Fruit fly (Drosophila melanogaster): Measurements from ENCODE around the gene CG11841.

Gene CG11841

dm6 chr3R:29072834-29073233 is 22.0 kb downstream of the CG11841 start:
- TF ChIP-seq CG11696 (GFP tag; IDR thresholded peaks at IDR 0.05) (0 out of 2 replicates have a peak, but pooled peaks have one; percentile 52), MBD-R2 (GFP tag; IDR thresholded peaks at IDR 0.05) (no peak), sna (GFP tag; IDR thresholded peaks at IDR 0.05; ENCODE audit: partially characterized antibody) (no peak), dmrt99B (tag; optimal IDR thresholded peaks at IDR 0.05) (no peak), CG7786 (GFP tag; optimal IDR thresholded peaks at IDR 0.05) (no peak), zen (tag; optimal IDR thresholded peaks at IDR 0.05) (peak; percentile 1), Med (GFP tag) (peak; percentile 35), ac (GFP tag; optimal IDR thresholded peaks at IDR 0.05) (peak; percentile 51), bsh (GFP tag; optimal IDR thresholded peaks at IDR 0.05) (peak in 1 of 2 experiments; percentile 22), CG1603 (tag; optimal IDR thresholded peaks at IDR 0.05) (peak; percentile 9), odd (GFP tag; optimal IDR thresholded peaks at IDR 0.05) (no peak), CG16813 (GFP tag; IDR thresholded peaks at IDR 0.05; ENCODE audit: partially characterized antibody) (no peak)

dm6 chr3R:29074001-29074609 is 23.2 kb downstream of the CG11841 start:
- TF ChIP-seq CG13775 (GFP tag; optimal IDR thresholded peaks at IDR 0.05) (no peak), ac (GFP tag; optimal IDR thresholded peaks at IDR 0.05) (no peak), Sin3A (optimal IDR thresholded peaks at IDR 0.05) (no peak), btn (GFP tag; optimal IDR thresholded peaks at IDR 0.05) (no peak), BEAF-32 (GFP tag; optimal IDR thresholded peaks at IDR 0.05) (no peak), Optix (GFP tag; IDR thresholded peaks at IDR 0.05) (no peak), oc (tag; optimal IDR thresholded peaks at IDR 0.05) (no peak), chinmo (GFP tag; IDR thresholded peaks at IDR 0.05; ENCODE audit: partially characterized antibody) (peak; percentile 79; the same call in 2 of the 4 replicates), ara (GFP tag; IDR thresholded peaks at IDR 0.05) (no peak), tup (GFP tag; optimal IDR thresholded peaks at IDR 0.05) (no peak), CG6683 (GFP tag; optimal IDR thresholded peaks at IDR 0.05) (no peak), bab2 (GFP tag; optimal IDR thresholded peaks at IDR 0.05) (no peak), CG4282 (GFP tag; optimal IDR thresholded peaks at IDR 0.05) (no peak), CG11456 (GFP tag; IDR thresholded peaks at IDR 0.05) (no peak), Hey (tag; optimal IDR thresholded peaks at IDR 0.05) (no peak), CG7357 (GFP tag; IDR thresholded peaks at IDR 0.05) (no peak), tna (GFP tag; IDR thresholded peaks at IDR 0.05; ENCODE audit: partially characterized antibody) (no peak), CG9797 (GFP tag; optimal IDR thresholded peaks at IDR 0.05) (no peak), Myb (GFP tag; optimal IDR thresholded peaks at IDR 0.05) (no peak), en (GFP tag; optimal IDR thresholded peaks at IDR 0.05) (no peak), CG13894 (tag; optimal IDR thresholded peaks at IDR 0.05) (peak; percentile 49), ab (GFP tag; optimal IDR thresholded peaks at IDR 0.05) (no peak), CG2202 (tag; optimal IDR thresholded peaks at IDR 0.05) (peak; percentile 21), CG17359 (tag; optimal IDR thresholded peaks at IDR 0.05) (no peak), CG15073 (GFP tag; optimal IDR thresholded peaks at IDR 0.05) (no peak), CG2712 (tag; optimal IDR thresholded peaks at IDR 0.05) (no peak), TFAM (GFP tag; optimal IDR thresholded peaks at IDR 0.05) (no peak), Eip74EF (GFP tag; optimal IDR thresholded peaks at IDR 0.05) (no peak), CG31224 (GFP tag; IDR thresholded peaks at IDR 0.05) (no peak), CG18599 (GFP tag; optimal IDR thresholded peaks at IDR 0.05) (peak; percentile 18), CG14965 (GFP tag; optimal IDR thresholded peaks at IDR 0.05; ENCODE audit: borderline replicate concordance) (no peak), CG1529 (GFP tag; optimal IDR thresholded peaks at IDR 0.05) (no peak), sc (optimal IDR thresholded peaks at IDR 0.05) (no peak), sc (GFP tag; optimal IDR thresholded peaks at IDR 0.05) (no peak), nerfin-1 (tag; optimal IDR thresholded peaks at IDR 0.05) (peak; percentile 10), grn (GFP tag; optimal IDR thresholded peaks at IDR 0.05) (peak; percentile 90), Aef1 (GFP tag; IDR thresholded peaks at IDR 0.05) (no peak), CG14014 (GFP tag; IDR thresholded peaks at IDR 0.05) (no peak)
